Fruit fly (Drosophila melanogaster) whole organism, adult: ENCODE data around the gene cib.

Experiments used
- CG11617 ChIP-seq: fragments of 200-800 bp; sonication (Bioruptor generic); optimal IDR thresholded peaks from 2 replicates; lab custom pipeline; 2017; ENCODE audit warnings: mild to moderate bottlenecking, missing biosample characterization, missing genetic modification reagents, missing genetic modification characterization
- CG12768 ChIP-seq: fragments of 200-800 bp; sonication (Bioruptor generic); optimal IDR thresholded peaks from 2 replicates; lab custom pipeline; 2017; ENCODE audit warnings: missing biosample characterization, missing genetic modification characterization, mild to moderate bottlenecking, moderate library complexity, missing genetic modification reagents
- CG14711 ChIP-seq: fragments of 200-800 bp; sonication (Bioruptor generic); optimal IDR thresholded peaks from 2 replicates; lab custom pipeline; 2018; ENCODE audit warnings: missing biosample characterization, mild to moderate bottlenecking, missing genetic modification characterization, moderate library complexity
- CG1620 ChIP-seq: fragments of 200-800 bp; sonication (Bioruptor generic); optimal IDR thresholded peaks from 2 replicates; lab custom pipeline; 2016; ENCODE audit warnings: missing biosample characterization, missing genetic modification characterization
- CG33017 ChIP-seq: fragments of 200-800 bp; sonication (Bioruptor generic); optimal IDR thresholded peaks from 2 replicates; lab custom pipeline; 2018; ENCODE audit warnings: missing biosample characterization, mild to moderate bottlenecking, missing genetic modification characterization, moderate library complexity
- CG5204 ChIP-seq: fragments of 200-800 bp; sonication (Bioruptor generic); optimal IDR thresholded peaks from 2 replicates; lab custom pipeline; 2016; ENCODE audit warnings: missing biosample characterization, missing genetic modification characterization
- CG7045 ChIP-seq: fragments of 200-800 bp; sonication (Bioruptor generic); optimal IDR thresholded peaks from 2 replicates; lab custom pipeline; 2017; ENCODE audit warnings: missing biosample characterization, mild to moderate bottlenecking, missing genetic modification characterization
- CG7101 ChIP-seq: fragments of 200-800 bp; sonication (Bioruptor generic); optimal IDR thresholded peaks from 2 replicates; lab custom pipeline; 2018; ENCODE audit warnings: missing biosample characterization, mild to moderate bottlenecking, missing genetic modification characterization, moderate library complexity
- Clk ChIP-seq: fragments of 200-800 bp; sonication (Bioruptor generic); optimal IDR thresholded peaks from 2 replicates; lab custom pipeline; 2017; ENCODE audit warnings: missing biosample characterization, missing genetic modification characterization
- Crg-1 ChIP-seq: fragments of 200-800 bp; sonication (Bioruptor generic); optimal IDR thresholded peaks from 2 replicates; lab custom pipeline; 2016; ENCODE audit warnings: missing biosample characterization, missing genetic modification characterization
- Hr96 ChIP-seq: fragments of 200-800 bp; sonication (Bioruptor generic); optimal IDR thresholded peaks from 2 replicates; lab custom pipeline; 2016; ENCODE audit warnings: missing biosample characterization, missing genetic modification characterization
- Mnt ChIP-seq: fragments of 200-800 bp; sonication (Bioruptor generic); optimal IDR thresholded peaks from 2 replicates; lab custom pipeline; 2016; ENCODE audit warnings: missing biosample characterization, mild to moderate bottlenecking, missing genetic modification characterization
- bab1 ChIP-seq: fragments of 200-800 bp; sonication (Bioruptor generic); optimal IDR thresholded peaks from 3 replicates; lab custom pipeline; 2019; ENCODE audit warnings: missing biosample characterization, mild to moderate bottlenecking, missing genetic modification characterization, moderate library complexity
- cic ChIP-seq: fragments of 200-800 bp; sonication (Bioruptor generic); optimal IDR thresholded peaks from 2 replicates; lab custom pipeline; 2017; ENCODE audit warnings: missing biosample characterization, mild to moderate bottlenecking, missing genetic modification characterization, moderate library complexity
- cnc ChIP-seq, 2 experiments: fragments of >200 bp; optimal IDR thresholded peaks; 2 replicates each; lab custom pipeline; 2017
- kay ChIP-seq: fragments of 200-800 bp; sonication (Bioruptor generic); peaks from one replicate; lab custom pipeline; 2016; ENCODE audit warnings: missing biosample characterization, missing genetic modification characterization, borderline replicate concordance
- ovo ChIP-seq: fragments of 200-800 bp; sonication (Bioruptor generic); optimal IDR thresholded peaks from 2 replicates; lab custom pipeline; 2016; ENCODE audit warnings: missing biosample characterization, missing genetic modification characterization
- pad ChIP-seq: fragments of 200-800 bp; sonication (Bioruptor generic); optimal IDR thresholded peaks from 3 replicates; lab custom pipeline; 2017; ENCODE audit warnings: missing biosample characterization, missing genetic modification characterization, mild to moderate bottlenecking, moderate library complexity, missing genetic modification reagents
- tj ChIP-seq: fragments of 200-800 bp; sonication (Bioruptor generic); optimal IDR thresholded peaks from 3 replicates; lab custom pipeline; 2017; ENCODE audit warnings: missing biosample characterization, mild to moderate bottlenecking, missing genetic modification characterization, moderate library complexity
- toe ChIP-seq: fragments of 200-800 bp; sonication (Bioruptor generic); optimal IDR thresholded peaks from 2 replicates; lab custom pipeline; 2016; ENCODE audit warnings: missing biosample characterization, missing genetic modification characterization

cib gene

dm6 chrX:4106756-4107155 is 843 bp downstream of the cib start:
- TF ChIP-seq tj (GFP tag; lab: Kevin White, UChicago) (no peak), CG33017 (tag; lab: Kevin White, UChicago) (peak; percentile 47), cic (no peak), CG7101 (tag; lab: Kevin White, UChicago) (peak; percentile 55), CG14711 (tag; lab: Kevin White, UChicago) (peak; percentile 32), CG12768 (GFP tag; lab: Kevin White, UChicago) (peak; percentile 36), CG7045 (GFP tag; lab: Kevin White, UChicago) (peak; percentile 44)

dm6 chrX:4107261-4108113 is 1.6 kb downstream of the cib start:
- TF ChIP-seq kay (GFP tag; lab: Kevin White, UChicago) (no peak), CG7045 (GFP tag; lab: Kevin White, UChicago) (no peak), CG7101 (tag; lab: Kevin White, UChicago) (no peak), toe (GFP tag; lab: Kevin White, UChicago) (no peak), CG12768 (GFP tag; lab: Kevin White, UChicago) (no peak), CG14711 (tag; lab: Kevin White, UChicago) (no peak), pad (peak; percentile 34), bab1 (GFP tag; lab: Kevin White, UChicago) (peak; percentile 21), cic (no peak), Mnt (GFP tag; lab: Kevin White, UChicago) (no peak), ovo (GFP tag; lab: Kevin White, UChicago) (no peak), CG5204 (GFP tag; lab: Kevin White, UChicago) (no peak), tj (GFP tag; lab: Kevin White, UChicago) (no peak), Clk (GFP tag; lab: Kevin White, UChicago) (no peak), Hr96 (no peak)

- no peak for TF ChIP-seq kay (GFP tag; lab: Kevin White, UChicago)
- no peak for TF ChIP-seq Clk (GFP tag; lab: Kevin White, UChicago)
- no peak for TF ChIP-seq pad
- TF ChIP-seq CG1620 (GFP tag; lab: Kevin White, UChicago): no peak
- no peak for TF ChIP-seq tj (GFP tag; lab: Kevin White, UChicago)
- no peak for TF ChIP-seq cnc (optimal IDR thresholded peaks at IDR 0.05; lab: Kevin White, UChicago)
- no peak for TF ChIP-seq Mnt (GFP tag; lab: Kevin White, UChicago)
- no peak for TF ChIP-seq CG11617 (GFP tag; lab: Kevin White, UChicago)
- no peak for TF ChIP-seq cic
- TF ChIP-seq Crg-1: no peak
- TF ChIP-seq Hr96: no peak
- no peak for TF ChIP-seq toe (GFP tag; lab: Kevin White, UChicago)
- TF ChIP-seq ovo (GFP tag; lab: Kevin White, UChicago): no peak
- TF ChIP-seq CG33017 (tag; lab: Kevin White, UChicago): no peak
- TF ChIP-seq CG14711 (tag; lab: Kevin White, UChicago): no peak
Observed at dm6 chrX:4108114-4108439, 2.2 kb downstream of the cib start.

dm6 chrX:4108612-4109173 is 2.8 kb downstream of the cib start:
- peak; percentile 7 for TF ChIP-seq Crg-1
- no peak for TF ChIP-seq Hr96

- TF ChIP-seq CG7045 (GFP tag; lab: Kevin White, UChicago) (no peak), Mnt (GFP tag; lab: Kevin White, UChicago) (peak; percentile 66), CG5204 (GFP tag; lab: Kevin White, UChicago) (no peak)
Observed at dm6 chrX:4113698-4114216, 7.8 kb downstream of the cib start, which contains the start of the genes dgt4 and Nsun2. TSS of gene dgt4 (plus strand) at chrX:4113701. TSS of gene Nsun2 (minus strand) at chrX:4113734.

dm6 chrX:4116834-4117736 is 11.2 kb downstream of the cib start, which contains the start of the genes tyf and Tip60:
TSS of gene tyf (plus strand) at chrX:4117020.
TSS of gene Tip60 (minus strand) at chrX:4117487.
- TF ChIP-seq CG7045 (GFP tag; lab: Kevin White, UChicago) (no peak), Hr96 (no peak), CG14711 (tag; lab: Kevin White, UChicago) (peak; percentile 74), CG12768 (GFP tag; lab: Kevin White, UChicago) (no peak), CG7101 (tag; lab: Kevin White, UChicago) (peak; percentile 38), CG1620 (GFP tag; lab: Kevin White, UChicago) (peak; percentile 59), CG33017 (tag; lab: Kevin White, UChicago) (no peak), Mnt (GFP tag; lab: Kevin White, UChicago) (peak; percentile 69), tj (GFP tag; lab: Kevin White, UChicago) (peak; percentile 63), CG5204 (GFP tag; lab: Kevin White, UChicago) (no peak), Crg-1 (peak; percentile 58), cic (no peak), toe (GFP tag; lab: Kevin White, UChicago) (no peak), kay (GFP tag; lab: Kevin White, UChicago) (no peak), CG11617 (GFP tag; lab: Kevin White, UChicago) (peak; percentile 3), pad (peak; percentile 39), bab1 (GFP tag; lab: Kevin White, UChicago) (peak; percentile 61), cnc (optimal IDR thresholded peaks at IDR 0.05; lab: Kevin White, UChicago) (peak; percentile 78 to 89), ovo (GFP tag; lab: Kevin White, UChicago) (no peak), Clk (GFP tag; lab: Kevin White, UChicago) (no peak)
